Fruit fly (Drosophila melanogaster) S2 (cell line): Measurements from ENCODE around the gene CG13060.

Experiments
- CG8478 ChIP-seq: fragments of >200 bp; optimal IDR thresholded peaks from 2 replicates; lab custom pipeline; 2018
- CTCF ChIP-seq, 2 experiments: fragments of >200 bp; optimal IDR thresholded peaks; 2 replicates each; lab custom pipeline; 2018

CG13060 gene

DNA sequence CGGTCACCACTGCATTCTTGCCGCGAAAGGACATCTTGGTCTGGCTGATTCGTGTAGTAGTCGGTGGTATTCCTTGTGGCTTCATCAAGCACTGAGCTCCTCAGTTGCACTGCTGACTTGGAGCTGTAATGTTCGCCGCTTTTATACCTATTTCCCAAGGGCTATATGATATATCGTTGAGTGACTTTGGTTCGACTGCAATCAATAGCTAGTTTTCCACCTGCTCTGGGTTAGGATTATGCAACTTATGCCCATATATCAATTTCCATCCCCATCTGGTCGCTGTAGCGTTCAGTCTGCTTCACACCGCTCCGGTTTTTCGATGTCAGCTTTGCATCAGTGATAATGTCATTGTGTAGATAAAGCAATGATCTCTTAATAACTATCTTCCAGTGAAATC is 34.5 kb downstream of the CG13060 start, which contains the start of gene Pdh:
Pdh (minus strand) TSS at position 101 of the 400 bp plus-strand sequence.
- TF ChIP-seq CG8478 (lab: Kevin White, UChicago) (no peak), CTCF (optimal IDR thresholded peaks at IDR 0.05; lab: Kevin White, UChicago) (no peak)

DNA sequence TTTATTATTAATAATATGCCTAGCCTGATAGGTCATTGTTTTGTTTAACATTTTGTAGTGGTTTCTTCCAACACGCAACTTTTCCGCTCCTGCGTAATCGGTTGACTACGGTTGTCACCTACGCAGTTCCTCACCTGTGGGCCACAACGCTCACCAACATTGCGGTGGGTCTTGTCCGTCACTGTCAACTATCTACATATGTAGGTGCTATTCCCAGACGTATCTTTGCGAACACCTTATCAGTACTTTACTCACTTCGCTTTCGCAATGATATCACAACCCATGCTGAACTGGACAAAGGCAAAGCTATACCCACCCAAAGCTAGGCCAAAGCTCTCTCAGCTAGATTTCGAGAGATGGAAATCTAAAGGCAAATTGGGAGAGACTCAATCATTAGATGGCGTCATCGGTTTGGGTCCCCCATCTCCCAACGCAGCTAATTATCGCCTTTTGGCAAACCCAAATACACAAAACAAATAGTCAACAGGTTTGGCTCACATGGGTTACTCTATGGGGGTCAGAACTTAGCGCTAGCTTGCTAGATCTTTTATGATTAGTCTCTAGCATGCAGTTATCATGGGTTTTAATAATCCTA is 36.6 kb downstream of the CG13060 start:
- TF ChIP-seq CG8478 (lab: Kevin White, UChicago), result no peak
- TF ChIP-seq CTCF (optimal IDR thresholded peaks at IDR 0.05; lab: Kevin White, UChicago), result no peak

DNA sequence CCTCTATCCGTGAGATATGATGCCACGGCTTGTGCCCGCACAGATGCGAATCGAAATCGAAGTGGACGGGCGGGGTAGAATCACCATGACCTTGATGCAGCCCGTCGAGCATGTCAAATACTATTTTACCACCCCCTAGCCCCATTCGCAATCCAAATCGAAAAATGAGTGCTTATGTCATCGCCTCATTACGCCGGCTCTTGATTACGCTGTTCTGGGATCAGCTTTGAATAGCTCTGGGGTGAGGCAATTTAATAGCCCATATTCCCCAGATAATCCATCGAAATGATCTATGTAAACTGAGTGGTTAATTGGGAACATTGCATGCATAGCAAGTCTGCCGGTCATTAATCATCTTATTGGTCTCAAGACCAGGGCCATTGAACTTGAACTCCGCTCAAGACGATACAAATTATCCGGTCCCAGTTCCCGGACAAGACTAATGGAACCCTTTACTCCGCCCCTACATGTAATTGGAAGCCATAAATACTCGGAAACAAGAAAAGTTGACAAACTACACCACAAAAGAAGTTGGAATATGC is 37.6 kb downstream of the CG13060 start:
- TF ChIP-seq CTCF (optimal IDR thresholded peaks at IDR 0.05; lab: Kevin White, UChicago), result no peak
- no peak for TF ChIP-seq CG8478 (lab: Kevin White, UChicago)

DNA sequence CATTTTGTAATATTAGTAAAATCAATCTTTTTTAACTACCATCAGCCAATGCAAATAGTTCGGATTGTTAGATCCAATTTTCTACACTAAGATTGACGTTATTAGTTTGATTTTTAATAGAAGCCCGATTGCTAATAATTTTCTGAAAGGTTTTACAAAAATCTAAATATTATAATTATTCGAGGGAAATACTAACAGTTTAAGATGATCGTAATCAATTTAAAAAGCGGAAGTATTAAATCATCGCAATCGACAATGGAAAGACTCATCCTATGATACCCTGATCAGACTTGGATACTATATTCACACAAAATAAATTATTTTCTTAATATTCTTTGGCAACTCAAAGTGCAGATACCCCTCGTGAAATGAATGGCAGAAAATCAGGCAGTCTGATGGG is 38.2 kb downstream of the CG13060 start:
- TF ChIP-seq CG8478 (lab: Kevin White, UChicago) (no peak), CTCF (optimal IDR thresholded peaks at IDR 0.05; lab: Kevin White, UChicago) (no peak)

DNA sequence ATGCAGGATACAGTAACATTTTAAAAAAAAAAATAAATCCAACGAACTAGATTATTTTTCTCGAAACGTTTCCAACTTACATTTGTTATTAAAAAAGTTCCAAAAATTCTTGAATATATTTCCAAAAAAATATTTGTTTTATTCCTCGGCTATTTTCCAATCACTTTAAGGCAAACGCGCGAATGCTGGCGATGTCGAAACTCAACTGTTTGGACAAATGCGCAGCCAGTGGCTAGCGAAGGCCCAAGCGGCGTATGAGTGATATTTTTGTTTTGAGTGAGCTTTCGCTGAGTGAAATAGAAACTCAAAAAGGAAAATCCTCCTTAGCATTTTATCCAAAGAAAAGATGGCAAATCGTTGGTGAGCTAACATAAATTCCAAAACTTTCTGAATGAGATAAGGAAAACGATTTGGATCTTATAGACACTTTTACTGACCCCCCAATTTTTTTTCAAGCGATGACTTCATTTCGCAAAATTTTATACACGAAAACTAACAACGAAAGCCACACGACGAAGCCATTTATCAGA is 39.6 kb downstream of the CG13060 start, which contains the start of gene ringer:
ringer (minus strand) TSS at position 210 of the 530 bp plus-strand sequence.
- TF ChIP-seq CG8478 (lab: Kevin White, UChicago) (no peak), CTCF (optimal IDR thresholded peaks at IDR 0.05; lab: Kevin White, UChicago) (no peak)

DNA sequence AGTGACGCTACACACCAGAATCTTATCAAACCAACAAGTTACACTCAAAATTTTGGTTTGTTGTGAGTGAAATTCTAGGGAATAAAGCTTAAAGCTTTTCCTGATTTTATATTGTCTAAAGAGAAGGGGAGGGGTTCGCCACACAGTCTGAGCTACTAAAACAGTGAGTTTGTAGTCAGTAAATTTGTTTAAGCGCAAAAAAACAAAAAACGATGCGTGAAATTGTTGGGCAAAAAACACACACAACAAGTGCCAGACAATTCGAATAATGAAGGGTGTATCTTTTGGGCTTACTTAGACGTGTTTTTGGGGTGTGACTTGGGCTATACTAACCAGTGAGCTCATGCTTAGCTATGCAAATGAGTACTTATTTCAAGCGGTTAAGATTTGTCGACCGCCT is 40.1 kb downstream of the CG13060 start:
- TF ChIP-seq CG8478 (lab: Kevin White, UChicago), result no peak
- TF ChIP-seq CTCF (optimal IDR thresholded peaks at IDR 0.05; lab: Kevin White, UChicago), result no peak

DNA sequence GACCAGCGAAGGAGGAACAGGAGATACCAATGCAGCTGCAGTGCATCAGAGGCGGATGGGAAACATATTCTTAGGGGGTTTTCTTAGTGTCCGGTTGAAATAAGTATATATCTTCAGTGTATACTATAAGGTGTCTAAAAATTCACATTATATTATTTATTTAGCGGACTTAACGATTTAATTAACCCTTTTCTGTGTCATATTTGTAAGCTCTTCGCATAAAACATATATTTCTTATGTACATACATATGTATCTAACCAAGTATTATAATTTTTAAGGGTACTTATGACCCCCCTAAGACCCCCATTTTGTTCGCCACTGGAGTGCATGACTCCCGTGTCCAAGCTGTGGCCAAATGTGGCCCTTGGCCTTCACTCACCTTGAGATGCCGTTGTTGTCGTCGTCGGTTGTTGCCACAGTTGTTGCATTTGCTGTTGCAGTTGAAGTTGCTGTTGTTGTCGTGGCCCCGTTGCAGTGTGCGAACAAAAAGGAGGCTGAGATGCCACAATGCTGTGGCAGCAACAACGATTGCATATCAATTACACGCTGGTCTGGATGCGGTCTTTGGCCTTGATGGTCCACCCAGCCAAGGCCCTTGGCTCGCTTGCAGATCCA is 41.7 kb downstream of the CG13060 start:
- TF ChIP-seq CTCF (optimal IDR thresholded peaks at IDR 0.05; lab: Kevin White, UChicago), result no peak
- no peak for TF ChIP-seq CG8478 (lab: Kevin White, UChicago)

DNA sequence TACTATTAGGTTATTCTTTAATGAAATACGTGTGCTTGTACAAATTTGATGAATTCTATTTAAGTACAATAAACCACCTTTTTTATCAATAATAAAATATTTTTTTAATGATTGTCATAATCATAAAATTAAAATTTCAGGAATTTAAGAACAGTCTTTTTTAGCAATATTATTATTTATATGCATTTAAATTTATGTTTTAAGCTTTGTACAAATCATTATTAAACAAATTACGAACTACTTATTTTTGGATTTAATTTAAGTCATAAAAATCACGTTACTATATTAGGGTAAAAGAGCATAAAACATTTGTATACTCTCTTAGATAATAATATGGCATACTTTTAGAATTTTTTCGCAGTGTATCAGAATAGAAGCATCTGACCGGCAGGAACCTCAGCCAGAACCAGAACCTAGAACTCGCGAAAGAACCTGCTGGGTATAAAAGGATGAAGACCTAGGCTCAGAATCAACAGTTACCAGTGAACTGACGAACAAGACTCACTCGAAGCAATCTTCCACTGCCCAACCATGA is 42.5 kb downstream of the CG13060 start, which contains the start of gene Cpr72Ea:
Cpr72Ea (plus strand) TSS at position 485 of the 535 bp plus-strand sequence.
- TF ChIP-seq CTCF (optimal IDR thresholded peaks at IDR 0.05; lab: Kevin White, UChicago) (no peak), CG8478 (lab: Kevin White, UChicago) (no peak)

DNA sequence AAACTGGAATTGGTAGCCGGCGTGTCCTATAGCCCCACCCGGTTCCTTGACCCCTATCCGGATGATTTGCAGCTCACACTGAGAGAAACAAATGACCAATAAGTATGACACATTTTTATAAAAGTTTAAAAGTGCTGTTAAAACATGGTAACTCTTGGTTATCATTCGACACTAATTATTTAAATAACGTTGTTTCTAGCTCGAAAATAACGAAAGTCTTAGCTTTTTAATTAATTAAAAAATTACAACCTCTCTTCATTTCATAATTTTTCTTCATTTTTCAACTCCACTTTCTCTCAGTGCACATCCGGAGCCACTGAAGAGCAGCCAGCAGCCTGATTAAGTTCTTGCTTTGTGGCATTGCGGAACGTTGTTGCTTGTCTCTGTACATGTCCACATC is 44.5 kb downstream of the CG13060 start:
- TF ChIP-seq CTCF (optimal IDR thresholded peaks at IDR 0.05; lab: Kevin White, UChicago) (no peak), CG8478 (lab: Kevin White, UChicago) (no peak)

DNA sequence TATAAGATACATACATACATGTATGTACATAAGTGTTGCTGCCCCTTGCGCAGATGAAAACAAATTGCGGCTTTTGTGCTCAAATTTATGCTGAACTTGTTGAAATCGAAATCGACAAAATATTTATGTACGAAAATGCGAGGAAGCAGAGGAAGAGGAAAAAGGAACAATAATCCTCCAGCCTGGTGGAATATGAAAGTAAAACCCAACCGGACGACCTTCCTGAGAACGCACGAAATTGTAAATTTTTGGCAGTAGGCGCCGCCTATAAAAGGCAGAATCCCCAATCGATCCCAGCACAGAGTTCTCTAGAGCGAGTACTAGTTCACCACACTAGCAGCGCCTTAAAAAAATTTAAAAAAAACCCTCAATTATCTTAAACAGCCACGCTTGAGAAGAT is 44.9 kb downstream of the CG13060 start, which contains the start of gene Cpr72Eb:
Cpr72Eb (plus strand) TSS at position 301 of the 400 bp plus-strand sequence.
- TF ChIP-seq CTCF (optimal IDR thresholded peaks at IDR 0.05; lab: Kevin White, UChicago) (no peak), CG8478 (lab: Kevin White, UChicago) (no peak)

DNA sequence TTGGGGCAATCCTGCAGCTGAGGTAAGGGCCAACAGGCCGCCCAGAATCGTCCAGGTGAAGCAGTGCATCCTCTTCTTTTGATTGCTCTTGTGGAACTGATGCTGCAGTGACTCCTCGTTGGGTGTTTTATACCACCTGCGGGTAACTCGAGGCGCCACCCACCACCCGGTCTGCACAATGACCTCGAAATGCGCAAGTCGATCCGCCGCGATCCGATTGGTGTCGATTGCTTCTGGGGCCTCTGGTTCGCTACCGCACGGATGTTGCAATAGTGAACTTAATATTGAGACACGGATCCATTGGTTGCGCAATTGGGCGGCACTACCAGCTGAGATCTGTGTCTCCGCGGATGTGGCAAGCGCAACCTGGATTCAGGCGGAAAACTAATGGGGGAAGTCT is 47.6 kb downstream of the CG13060 start, which contains the start of gene Cpr72Ec:
Cpr72Ec (minus strand) TSS at position 101 of the 400 bp plus-strand sequence.
- TF ChIP-seq CTCF (optimal IDR thresholded peaks at IDR 0.05; lab: Kevin White, UChicago) (no peak), CG8478 (lab: Kevin White, UChicago) (no peak)

DNA sequence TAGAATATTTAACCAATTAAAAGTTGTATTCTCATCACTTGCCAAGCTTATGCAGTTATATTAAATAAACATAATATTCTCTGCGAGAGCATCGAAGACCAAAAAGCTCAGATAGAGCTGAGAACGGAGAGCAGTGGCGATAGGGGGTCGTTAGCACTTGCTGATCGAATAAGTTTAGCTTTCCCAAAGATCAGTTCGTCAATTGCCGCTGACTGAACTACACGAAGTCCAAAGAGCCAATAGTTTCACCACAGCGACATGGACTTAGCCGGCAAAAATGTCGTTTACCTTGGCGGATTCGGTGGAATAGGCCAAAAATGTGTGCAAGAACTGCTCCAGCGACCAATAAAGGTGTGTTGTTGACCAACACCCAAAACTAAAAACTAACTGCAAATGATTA is 48.5 kb downstream of the CG13060 start, which contains the start of gene CG4842:
CG4842 (plus strand) TSS at position 191 of the 400 bp plus-strand sequence.
- TF ChIP-seq CTCF (optimal IDR thresholded peaks at IDR 0.05; lab: Kevin White, UChicago) (no peak), CG8478 (lab: Kevin White, UChicago) (no peak)

DNA sequence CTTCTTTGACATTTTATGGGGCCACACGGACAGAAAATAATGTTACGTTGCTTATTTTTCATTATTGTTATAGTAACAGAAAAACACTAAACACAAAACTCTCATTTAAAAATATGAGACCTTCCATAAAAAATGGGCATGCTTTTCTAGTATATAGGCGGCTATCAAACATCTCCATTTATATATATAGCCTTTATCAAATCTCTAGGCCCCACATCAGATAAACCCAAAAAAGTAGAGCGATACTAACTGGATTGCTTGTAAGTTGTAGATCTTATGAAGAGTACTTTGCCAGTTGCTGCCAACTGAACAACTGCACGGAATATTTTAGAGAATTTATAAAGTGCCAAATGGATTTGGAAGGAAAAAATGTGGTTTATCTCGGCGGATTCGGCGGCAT is 49.9 kb downstream of the CG13060 start, which contains the start of gene CG18814:
CG18814 (plus strand) TSS at position 301 of the 400 bp plus-strand sequence.
- TF ChIP-seq CTCF (optimal IDR thresholded peaks at IDR 0.05; lab: Kevin White, UChicago), result no peak
- TF ChIP-seq CG8478 (lab: Kevin White, UChicago), result no peak
